5 fruit fly cellular contexts compared by ENCODE assay signal in genomic region chr3R:5118185-5118584, dm6.
TF ChIP-seq lines count a peak whose summit lies in the region.

No protein-coding gene starts in this region.

- TF ChIP-seq CTCF in whole organism, embryonic (GFP tag; optimal IDR thresholded peaks at IDR 0.05; lab: Kevin White, UChicago), result no peak

TF ChIP-seq in whole organism, 6 proteins besides CTCF, POLR2A, EP300 and RAD21:
- TF ChIP-seq CG8478 (optimal IDR thresholded peaks at IDR 0.05; lab: Kevin White, UChicago), result no peak
- peak; percentile 18 for TF ChIP-seq pan (optimal IDR thresholded peaks at IDR 0.05; lab: Kevin White, UChicago)

TF ChIP-seq in whole organism, embryonic, 481 proteins besides CTCF, POLR2A, EP300 and RAD21:
- peak; percentile 8 for TF ChIP-seq CG1603 (tag; optimal IDR thresholded peaks at IDR 0.05; lab: Kevin White, UChicago)
- TF ChIP-seq sr (GFP tag; IDR thresholded peaks at IDR 0.05; lab: Robert Waterston, UW), result no peak
- no peak for TF ChIP-seq pros (GFP tag; optimal IDR thresholded peaks at IDR 0.05; lab: Kevin White, UChicago)
- TF ChIP-seq hb (GFP tag; IDR thresholded peaks at IDR 0.05; lab: Robert Waterston, UW; ENCODE audit: partially characterized antibody), result 0 out of 3 replicates have a peak, but pooled peaks have one; percentile 33
- TF ChIP-seq CG2129 (GFP tag; IDR thresholded peaks at IDR 0.05; lab: Robert Waterston, UW; ENCODE audit: partially characterized antibody), result no peak
- TF ChIP-seq otp (GFP tag; IDR thresholded peaks at IDR 0.05; lab: Robert Waterston, UW), result no peak
- TF ChIP-seq Med (GFP tag; lab: Kevin White, UChicago), result peak; percentile 20
- TF ChIP-seq CG2199 (GFP tag; IDR thresholded peaks at IDR 0.05; lab: Robert Waterston, UW), result peak; percentile 34; the same call in 1 of the 3 replicates
- TF ChIP-seq CG10274 (GFP tag; optimal IDR thresholded peaks at IDR 0.05; lab: Kevin White, UChicago), result no peak
- peak; percentile 32 for TF ChIP-seq gcm (GFP tag; optimal IDR thresholded peaks at IDR 0.05; lab: Kevin White, UChicago)
- 0 out of 2 replicates have a peak, but pooled peaks have one; percentile 18 for TF ChIP-seq CG4404 (GFP tag; IDR thresholded peaks at IDR 0.05; lab: Robert Waterston, UW)
TF ChIP-seq in whole organism, embryonic: peak in this region for 6.

TF ChIP-seq in whole organism, prepupa, 60 proteins besides CTCF, POLR2A, EP300 and RAD21 (continues in another document):
- peak; percentile 54 for TF ChIP-seq CG6792 (GFP tag; optimal IDR thresholded peaks at IDR 0.05; lab: Kevin White, UChicago)
- peak; percentile 26 for TF ChIP-seq CG34406 (GFP tag; optimal IDR thresholded peaks at IDR 0.05; lab: Kevin White, UChicago)
- no peak for TF ChIP-seq vri (GFP tag; optimal IDR thresholded peaks at IDR 0.05; lab: Kevin White, UChicago)
- peak; percentile 27 for TF ChIP-seq cyc (GFP tag; optimal IDR thresholded peaks at IDR 0.05; lab: Kevin White, UChicago)
- peak; percentile 40 for TF ChIP-seq CG3919 (GFP tag; optimal IDR thresholded peaks at IDR 0.05; lab: Kevin White, UChicago)
- 0 out of 2 replicates have a peak, but pooled peaks have one; percentile 11 for TF ChIP-seq CG15336 (GFP tag; IDR thresholded peaks at IDR 0.05; lab: Robert Waterston, UW)
- TF ChIP-seq eg (GFP tag; IDR thresholded peaks at IDR 0.05; lab: Robert Waterston, UW), result no peak
- peak; percentile 26 to 42 for TF ChIP-seq salr (GFP tag; optimal IDR thresholded peaks at IDR 0.05; lab: Kevin White, UChicago)
- TF ChIP-seq spab (GFP tag; optimal IDR thresholded peaks at IDR 0.05; lab: Kevin White, UChicago), result peak; percentile 31
- peak; percentile 55 for TF ChIP-seq CG10669 (GFP tag; optimal IDR thresholded peaks at IDR 0.05; lab: Kevin White, UChicago)
- TF ChIP-seq achi (GFP tag; optimal IDR thresholded peaks at IDR 0.05; lab: Kevin White, UChicago), result peak; percentile 38
- peak; percentile 74 for TF ChIP-seq svp (GFP tag; lab: Kevin White, UChicago)
- TF ChIP-seq Smox (GFP tag; optimal IDR thresholded peaks at IDR 0.05; lab: Kevin White, UChicago), result peak; percentile 49
- TF ChIP-seq Met (GFP tag; optimal IDR thresholded peaks at IDR 0.05; lab: Kevin White, UChicago), result peak; percentile 62
- peak; percentile 24 for TF ChIP-seq CG6808 (GFP tag; optimal IDR thresholded peaks at IDR 0.05; lab: Kevin White, UChicago)
- no peak for TF ChIP-seq CG11902 (GFP tag; optimal IDR thresholded peaks at IDR 0.05; lab: Kevin White, UChicago)
- TF ChIP-seq CG6854 (GFP tag; optimal IDR thresholded peaks at IDR 0.05; lab: Kevin White, UChicago), result no peak
- no peak for TF ChIP-seq Hr4 (GFP tag; optimal IDR thresholded peaks at IDR 0.05; lab: Kevin White, UChicago)
- no peak for TF ChIP-seq Lpt (GFP tag; optimal IDR thresholded peaks at IDR 0.05; lab: Kevin White, UChicago)
- peak; percentile 83 for TF ChIP-seq Eip78C (GFP tag; lab: Kevin White, UChicago)
- TF ChIP-seq CG6163 (GFP tag; IDR thresholded peaks at IDR 0.05; lab: Robert Waterston, UW), result no peak
- peak; percentile 54 for TF ChIP-seq topi (GFP tag; optimal IDR thresholded peaks at IDR 0.05; lab: Kevin White, UChicago)
- TF ChIP-seq pdm3 (GFP tag; optimal IDR thresholded peaks at IDR 0.05; lab: Kevin White, UChicago), result peak; percentile 55
- TF ChIP-seq CG10631 (GFP tag; optimal IDR thresholded peaks at IDR 0.05; lab: Kevin White, UChicago), result peak; percentile 51
- TF ChIP-seq ss (GFP tag; optimal IDR thresholded peaks at IDR 0.05; lab: Kevin White, UChicago), result peak in 1 of 2 experiments; percentile 29
- peak; percentile 41 for TF ChIP-seq OdsH (GFP tag; optimal IDR thresholded peaks at IDR 0.05; lab: Kevin White, UChicago)

TF ChIP-seq in whole organism, pupa, 21 proteins besides CTCF, POLR2A, EP300 and RAD21:
- TF ChIP-seq rn (GFP tag; IDR thresholded peaks at IDR 0.05; lab: Robert Waterston, UW), result no peak
- peak; percentile 39 for TF ChIP-seq CG34367 (tag; optimal IDR thresholded peaks at IDR 0.05; lab: Kevin White, UChicago)
- TF ChIP-seq Pif1A (GFP tag; optimal IDR thresholded peaks at IDR 0.05; lab: Kevin White, UChicago), result peak; percentile 4
- peak; percentile 24 for TF ChIP-seq Pif1B (GFP tag; optimal IDR thresholded peaks at IDR 0.05; lab: Kevin White, UChicago)
- peak; percentile 60 for TF ChIP-seq CG8159 (tag; optimal IDR thresholded peaks at IDR 0.05; lab: Kevin White, UChicago)
- no peak for TF ChIP-seq CG12605 (GFP tag; IDR thresholded peaks at IDR 0.05; lab: Robert Waterston, UW)
- TF ChIP-seq CG14655 (GFP tag; optimal IDR thresholded peaks at IDR 0.05; lab: Kevin White, UChicago), result peak; percentile 35
- TF ChIP-seq CG9948 (tag; optimal IDR thresholded peaks at IDR 0.05; lab: Kevin White, UChicago), result peak; percentile 43
- TF ChIP-seq CG15710 (tag; optimal IDR thresholded peaks at IDR 0.05; lab: Kevin White, UChicago), result peak; percentile 40
- TF ChIP-seq CG8301 (tag; optimal IDR thresholded peaks at IDR 0.05; lab: Kevin White, UChicago), result peak; percentile 13
- TF ChIP-seq CG17806 (tag; optimal IDR thresholded peaks at IDR 0.05; lab: Kevin White, UChicago), result peak; percentile 66
- TF ChIP-seq CG4496 (GFP tag; IDR thresholded peaks at IDR 0.05; lab: Robert Waterston, UW), result 0 out of 3 replicates have a peak, but pooled peaks have one; percentile 28
- no peak for TF ChIP-seq CG10348 (GFP tag; IDR thresholded peaks at IDR 0.05; lab: Robert Waterston, UW)

TF ChIP-seq in whole organism, wandering third instar larva, 38 proteins besides CTCF, POLR2A, EP300 and RAD21:
- TF ChIP-seq h (GFP tag; optimal IDR thresholded peaks at IDR 0.05; lab: Kevin White, UChicago), result peak; percentile 35
- peak in 1 of 2 experiments; percentile 37 for TF ChIP-seq foxo (GFP tag; optimal IDR thresholded peaks at IDR 0.05; lab: Kevin White, UChicago)
- no peak for TF ChIP-seq Dfd (GFP tag; optimal IDR thresholded peaks at IDR 0.05; lab: Kevin White, UChicago)
- TF ChIP-seq tai (GFP tag; optimal IDR thresholded peaks at IDR 0.05; lab: Kevin White, UChicago), result no peak
- no peak for TF ChIP-seq lola (GFP tag; optimal IDR thresholded peaks at IDR 0.05; lab: Kevin White, UChicago)
- no peak for TF ChIP-seq Vsx2 (GFP tag; optimal IDR thresholded peaks at IDR 0.05; lab: Kevin White, UChicago; ENCODE audit: partially characterized antibody)
- no peak for TF ChIP-seq dmrt93B (GFP tag; optimal IDR thresholded peaks at IDR 0.05; lab: Kevin White, UChicago)
- peak; percentile 1 for TF ChIP-seq OdsH (GFP tag; optimal IDR thresholded peaks at IDR 0.05; lab: Kevin White, UChicago)
- TF ChIP-seq fru (GFP tag; optimal IDR thresholded peaks at IDR 0.05; lab: Kevin White, UChicago), result peak; percentile 22
- peak; percentile 2 for TF ChIP-seq ey (GFP tag; optimal IDR thresholded peaks at IDR 0.05; lab: Kevin White, UChicago)
- TF ChIP-seq rgr (GFP tag; optimal IDR thresholded peaks at IDR 0.05; lab: Kevin White, UChicago), result peak; percentile 37
